Fruit fly (Drosophila melanogaster): Measurements from ENCODE around the gene CG13398.

CG13398 gene

dm6 chr2L:8414887-8415883 lies at the start of gene CG13398, which contains the start of gene Akap200:
CG13398 (minus strand) TSS chr2L:8415256.
Akap200 (plus strand) TSS chr2L:8415690.
- TF ChIP-seq pan (optimal IDR thresholded peaks at IDR 0.05) = no peak
- no peak for TF ChIP-seq EcR (GFP tag; optimal IDR thresholded peaks at IDR 0.05)
- no peak for TF ChIP-seq psq (optimal IDR thresholded peaks at IDR 0.05)
- TF ChIP-seq CG8478 (optimal IDR thresholded peaks at IDR 0.05) = no peak
- no peak for TF ChIP-seq Dll (optimal IDR thresholded peaks at IDR 0.05)
- no peak for TF ChIP-seq usp (GFP tag; optimal IDR thresholded peaks at IDR 0.05)

DNA sequence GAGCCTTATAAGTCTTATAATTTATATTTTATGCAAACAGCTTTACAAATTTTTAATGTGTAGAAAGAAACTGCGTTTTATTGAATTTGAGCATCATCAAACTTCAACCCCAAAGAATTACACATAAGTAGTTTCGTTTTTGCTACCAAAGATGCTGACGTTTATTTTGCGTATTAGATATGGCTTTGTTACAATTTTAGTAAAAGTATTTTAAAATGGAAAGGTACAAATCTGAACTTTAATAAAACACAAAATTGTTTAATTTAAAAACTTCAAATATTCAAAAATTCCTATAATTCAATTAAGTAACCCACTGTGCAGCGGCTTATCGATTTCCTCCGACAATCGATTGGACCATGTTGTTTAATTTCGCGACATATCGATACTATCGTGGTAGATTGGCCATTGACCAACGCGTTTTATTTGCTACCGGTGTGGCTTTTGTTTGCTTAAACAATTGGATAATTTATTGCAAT lies 49.1 kb upstream of the CG13398 start, which contains the start of gene prg:
Gene prg, plus strand, starts transcription at position 382 of the 476 bp plus-strand sequence.
- TF ChIP-seq Dll (optimal IDR thresholded peaks at IDR 0.05) (no peak), psq (optimal IDR thresholded peaks at IDR 0.05) (no peak)

dm6 chr2L:8463144-8464106 lies 48.4 kb upstream of the CG13398 start, which contains the start of gene Agpat2:
Agpat2 (minus strand) TSS chr2L:8463994.
- TF ChIP-seq Dll (optimal IDR thresholded peaks at IDR 0.05) (no peak), CG8478 (optimal IDR thresholded peaks at IDR 0.05) (no peak), usp (GFP tag; optimal IDR thresholded peaks at IDR 0.05) (no peak), EcR (GFP tag; optimal IDR thresholded peaks at IDR 0.05) (no peak), pan (optimal IDR thresholded peaks at IDR 0.05) (no peak), psq (optimal IDR thresholded peaks at IDR 0.05) (no peak)

DNA sequence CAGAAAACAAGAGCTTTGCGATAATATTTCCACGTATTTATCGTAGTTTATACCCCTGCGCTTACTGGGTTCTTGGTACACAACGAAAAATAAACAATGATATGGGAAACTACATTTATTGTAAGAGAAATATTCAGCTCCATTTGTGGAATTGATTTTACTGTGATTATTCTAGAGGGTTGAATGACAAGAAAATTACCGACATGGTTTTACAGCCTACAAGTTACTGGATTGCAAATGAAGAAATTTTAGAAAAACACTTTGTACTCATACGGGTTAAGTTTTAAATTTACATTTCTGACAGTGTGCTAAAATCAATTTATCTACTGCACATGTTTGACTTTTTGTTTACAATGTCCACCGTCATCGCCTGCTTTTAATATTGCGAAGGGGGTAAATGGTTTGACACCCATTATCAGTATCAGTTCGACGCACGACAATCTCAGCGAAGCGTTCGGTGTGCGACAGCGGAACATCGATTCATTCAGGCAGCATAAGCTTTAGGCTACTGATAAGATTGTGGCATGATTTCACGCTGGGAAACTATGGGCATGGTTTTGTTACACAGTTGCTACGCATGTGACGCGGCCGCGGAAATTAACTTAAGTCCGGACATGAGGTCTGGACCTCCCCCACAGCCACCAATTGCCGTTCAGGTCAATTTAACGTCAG lies 46.9 kb upstream of the CG13398 start:
- no peak for TF ChIP-seq pan (optimal IDR thresholded peaks at IDR 0.05)
- TF ChIP-seq CG8478 (optimal IDR thresholded peaks at IDR 0.05) = no peak
- TF ChIP-seq Dll (optimal IDR thresholded peaks at IDR 0.05) = no peak
- TF ChIP-seq usp (GFP tag; optimal IDR thresholded peaks at IDR 0.05) = no peak
- no peak for TF ChIP-seq EcR (GFP tag; optimal IDR thresholded peaks at IDR 0.05)
- TF ChIP-seq psq (optimal IDR thresholded peaks at IDR 0.05) = no peak

DNA sequence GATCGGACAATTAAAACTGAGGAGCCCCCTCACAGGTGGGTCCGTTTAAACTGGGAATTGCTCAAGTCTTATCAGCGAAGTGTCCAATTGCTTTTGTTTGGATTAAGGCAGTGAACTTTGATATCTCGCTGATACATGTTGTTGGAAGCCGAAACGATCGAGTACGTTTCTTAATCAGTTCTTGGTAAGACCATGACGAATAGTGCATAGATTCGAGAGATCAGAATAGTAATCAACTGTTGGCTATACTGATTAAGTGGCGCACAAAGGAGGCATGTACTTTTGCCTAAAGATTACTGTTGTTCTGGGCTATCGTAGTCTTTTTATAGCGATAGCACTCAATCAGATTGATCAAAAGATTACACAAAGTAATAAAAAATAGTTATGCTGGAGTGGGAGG lies 36.4 kb upstream of the CG13398 start:
- TF ChIP-seq CG8478 (optimal IDR thresholded peaks at IDR 0.05) = no peak
- no peak for TF ChIP-seq pan (optimal IDR thresholded peaks at IDR 0.05)
- no peak for TF ChIP-seq EcR (GFP tag; optimal IDR thresholded peaks at IDR 0.05)
- no peak for TF ChIP-seq usp (GFP tag; optimal IDR thresholded peaks at IDR 0.05)
- TF ChIP-seq Dll (optimal IDR thresholded peaks at IDR 0.05) = no peak
- no peak for TF ChIP-seq psq (optimal IDR thresholded peaks at IDR 0.05)

- TF ChIP-seq Dll (optimal IDR thresholded peaks at IDR 0.05) (no peak), EcR (GFP tag; optimal IDR thresholded peaks at IDR 0.05) (no peak), psq (optimal IDR thresholded peaks at IDR 0.05) (no peak)
Measured at dm6 chr2L:8449358-8449757, 34.3 kb upstream of the CG13398 start, which contains the start of gene Aasdh. Aasdh (minus strand) TSS chr2L:8449576.

DNA sequence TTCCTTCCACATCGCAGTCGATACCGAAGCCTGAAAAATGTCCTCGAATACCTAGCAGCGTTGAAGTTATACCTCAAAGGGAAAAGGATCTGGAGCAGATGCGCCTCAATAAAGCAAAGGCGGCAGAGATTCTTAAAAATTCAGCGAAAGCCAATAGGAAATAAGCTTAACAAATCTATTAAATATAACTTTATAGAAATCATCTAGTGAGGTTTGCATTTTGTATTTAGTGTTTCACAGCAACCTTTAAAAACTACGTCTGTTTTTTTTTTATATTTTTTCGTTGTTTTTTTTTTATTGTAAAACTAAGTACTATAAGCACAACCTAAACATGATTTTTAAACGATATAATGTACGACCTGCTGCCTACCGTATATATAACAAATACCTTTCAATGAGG lies 27.1 kb upstream of the CG13398 start, which contains the start of gene CG31897:
Gene CG31897, plus strand, starts transcription at position 301 of the 400 bp plus-strand sequence.
- no peak for TF ChIP-seq Dll (optimal IDR thresholded peaks at IDR 0.05)
- TF ChIP-seq psq (optimal IDR thresholded peaks at IDR 0.05) = no peak
- TF ChIP-seq pan (optimal IDR thresholded peaks at IDR 0.05) = no peak
- TF ChIP-seq EcR (GFP tag; optimal IDR thresholded peaks at IDR 0.05) = no peak
- TF ChIP-seq CG8478 (optimal IDR thresholded peaks at IDR 0.05) = no peak
- no peak for TF ChIP-seq usp (GFP tag; optimal IDR thresholded peaks at IDR 0.05)

dm6 chr2L:8438052-8438451 lies 23.0 kb upstream of the CG13398 start, which contains the start of gene mus201:
mus201 (plus strand) TSS chr2L:8438169.
- TF ChIP-seq pan (optimal IDR thresholded peaks at IDR 0.05) (no peak), usp (GFP tag; optimal IDR thresholded peaks at IDR 0.05) (no peak), EcR (GFP tag; optimal IDR thresholded peaks at IDR 0.05) (no peak), psq (optimal IDR thresholded peaks at IDR 0.05) (no peak), CG8478 (optimal IDR thresholded peaks at IDR 0.05) (no peak), Dll (optimal IDR thresholded peaks at IDR 0.05) (no peak)

DNA sequence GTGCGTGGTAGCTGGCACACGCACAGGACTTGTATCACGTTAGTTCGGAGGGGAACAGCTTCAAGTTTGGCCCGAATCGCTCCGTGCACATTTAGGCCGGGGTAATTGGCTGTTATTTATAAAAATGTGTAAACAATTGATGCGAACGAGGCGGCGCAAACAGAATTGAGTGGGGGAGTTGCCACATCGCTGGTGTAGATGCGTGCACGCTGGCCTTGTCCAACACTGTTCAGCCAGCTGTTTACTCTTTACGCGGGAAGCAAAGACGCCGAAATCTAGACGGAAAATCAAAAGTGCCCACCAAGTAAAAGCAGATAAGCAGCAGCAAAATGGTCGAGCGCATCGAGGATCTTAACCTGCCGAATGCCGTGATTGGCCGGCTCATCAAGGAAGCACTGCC lies 22.1 kb upstream of the CG13398 start, which contains the start of the genes D12 and Chrac-14:
Gene D12, minus strand, starts transcription at position 190 of the 400 bp plus-strand sequence.
Gene Chrac-14, plus strand, starts transcription at position 230 of the 400 bp plus-strand sequence.
- no peak for TF ChIP-seq pan (optimal IDR thresholded peaks at IDR 0.05)
- no peak for TF ChIP-seq psq (optimal IDR thresholded peaks at IDR 0.05)
- TF ChIP-seq EcR (GFP tag; optimal IDR thresholded peaks at IDR 0.05) = no peak
- no peak for TF ChIP-seq usp (GFP tag; optimal IDR thresholded peaks at IDR 0.05)
- TF ChIP-seq CG8478 (optimal IDR thresholded peaks at IDR 0.05) = no peak
- no peak for TF ChIP-seq Dll (optimal IDR thresholded peaks at IDR 0.05)

- TF ChIP-seq EcR (GFP tag; optimal IDR thresholded peaks at IDR 0.05) = no peak
- TF ChIP-seq CG8478 (optimal IDR thresholded peaks at IDR 0.05) = no peak
- no peak for TF ChIP-seq psq (optimal IDR thresholded peaks at IDR 0.05)
- TF ChIP-seq pan (optimal IDR thresholded peaks at IDR 0.05) = no peak
- no peak for TF ChIP-seq Dll (optimal IDR thresholded peaks at IDR 0.05)
- TF ChIP-seq usp (GFP tag; optimal IDR thresholded peaks at IDR 0.05) = no peak
Measured at dm6 chr2L:8433512-8433911, 18.5 kb upstream of the CG13398 start, which contains the start of gene grk. grk (minus strand) TSS chr2L:8433598.
